Worm (Caenorhabditis elegans) whole organism, L4 larva: ENCODE data around the gene inpp-5K.

Experiments
- Y5F2A.4 ChIP-seq: fragments of 200-800 bp; sonication (Bioruptor generic); optimal IDR thresholded peaks from 2 replicates; lab custom pipeline; 2018; ENCODE audit warnings: mild to moderate bottlenecking, missing genetic modification characterization, missing compliant biosample characterization
- ZK546.5 ChIP-seq, 2 experiments: sonication (generic microtip); optimal IDR thresholded peaks; 2 replicates each; lab custom pipeline; 2017; ENCODE audit warnings: missing biosample characterization in 2 of 2, missing genetic modification characterization in 2 of 2
- attf-4 ChIP-seq: sonication (generic microtip); optimal IDR thresholded peaks from 3 replicates; lab custom pipeline; 2017; ENCODE audit warnings: missing biosample characterization, missing genetic modification characterization
- ceh-20 ChIP-seq: fragments of 200-800 bp; sonication (Bioruptor generic); IDR thresholded peaks from 2 replicates; pipeline ENCODE4 v1.3.6; 2022; ENCODE audit warnings: missing genetic modification reagents, missing genetic modification characterization, missing compliant biosample characterization
- cey-2 ChIP-seq: sonication (generic microtip); optimal IDR thresholded peaks from 3 replicates; lab custom pipeline; 2017; ENCODE audit warnings: missing genetic modification characterization, mild to moderate bottlenecking, missing compliant biosample characterization, antibody characterized with exemption, borderline replicate concordance; ENCODE audit not compliant: insufficient read depth
- daf-16 ChIP-seq, 3 experiments: sonication (generic microtip); optimal IDR thresholded peaks; 2 replicates each; lab custom pipeline; 2016 to 2017; ENCODE audit warnings: missing genetic modification characterization in 3 of 3, missing genetic modification reagents in 3 of 3, mild to moderate bottlenecking in 2 of 3, missing compliant biosample characterization in 2 of 3, missing biosample characterization in 1 of 3, moderate library complexity in 1 of 3
- dmd-6 ChIP-seq: fragments of 200-800 bp; sonication (Bioruptor generic); IDR thresholded peaks from 2 replicates; pipeline ENCODE4 v1.3.6; 2022; ENCODE audit warnings: missing genetic modification reagents, missing genetic modification characterization, missing compliant biosample characterization
- dpl-1 ChIP-seq: fragments of 150-350 bp; optimal IDR thresholded peaks from 2 replicates; lab custom pipeline; 2014; ENCODE audit warnings: missing biosample characterization, missing genetic modification reagents, missing genetic modification characterization
- dve-1 ChIP-seq: sonication (generic microtip); optimal IDR thresholded peaks from 2 replicates; lab custom pipeline; 2017; ENCODE audit warnings: antibody characterized with exemption, mild to moderate bottlenecking, missing genetic modification characterization, missing compliant biosample characterization; ENCODE audit not compliant: insufficient read depth
- egl-27 ChIP-seq: sonication (generic microtip); optimal IDR thresholded peaks from 3 replicates; lab custom pipeline; 2017; ENCODE audit warnings: missing biosample characterization, missing genetic modification reagents, missing genetic modification characterization
- hif-1 ChIP-seq, 2 experiments: sonication (generic microtip); optimal IDR thresholded peaks; 2 replicates each; lab custom pipeline; 2016 to 2017; ENCODE audit warnings: missing compliant biosample characterization in 2 of 2, missing genetic modification characterization in 2 of 2, missing genetic modification reagents in 2 of 2, missing genotype in 2 of 2, mild to moderate bottlenecking in 1 of 2
- hlh-11 ChIP-seq: fragments of 200-800 bp; sonication (Bioruptor generic); optimal IDR thresholded peaks from 2 replicates; lab custom pipeline; 2018; ENCODE audit warnings: mild to moderate bottlenecking, missing genetic modification characterization, missing compliant biosample characterization
- hlh-30 ChIP-seq: sonication (generic microtip); optimal IDR thresholded peaks from 2 replicates; lab custom pipeline; 2017; ENCODE audit warnings: antibody characterized with exemption, mild to moderate bottlenecking, missing genetic modification characterization, missing compliant biosample characterization; ENCODE audit not compliant: insufficient read depth
- jun-1 ChIP-seq: fragments of 150-350 bp; optimal IDR thresholded peaks from 2 replicates; lab custom pipeline; 2014; ENCODE audit warnings: missing biosample characterization, missing genetic modification reagents, missing genetic modification characterization
- lin-1 ChIP-seq: fragments of 200-800 bp; sonication (Bioruptor generic); IDR thresholded peaks from 2 replicates; pipeline ENCODE4 v1.3.6; 2022; ENCODE audit warnings: missing genetic modification reagents, missing genetic modification characterization, missing compliant biosample characterization
- lin-15B ChIP-seq: fragments of 150-350 bp; sonication (generic microtip); optimal IDR thresholded peaks from 3 replicates; lab custom pipeline; 2014; ENCODE audit warnings: missing biosample characterization, missing genetic modification characterization
- lin-39 ChIP-seq: fragments of 150-350 bp; optimal IDR thresholded peaks from 2 replicates; lab custom pipeline; 2014; ENCODE audit warnings: missing biosample characterization, missing genetic modification reagents, missing genetic modification characterization
- lsy-2 ChIP-seq, 2 experiments: fragments of 150-350 bp in 1 of 2; sonication (generic microtip) in 1 of 2; optimal IDR thresholded peaks; 2 replicates each; lab custom pipeline; 2014 to 2017; ENCODE audit warnings: missing biosample characterization in 2 of 2, missing genetic modification characterization in 2 of 2
- mdl-1 ChIP-seq, 2 experiments: fragments of 150-350 bp in 1 of 2; sonication (generic microtip) in 1 of 2; optimal IDR thresholded peaks; 2 replicates each; lab custom pipeline; 2014 to 2017; ENCODE audit warnings: missing biosample characterization in 2 of 2, missing genetic modification characterization in 2 of 2
- mep-1 ChIP-seq: fragments of 150-350 bp; sonication (generic microtip); optimal IDR thresholded peaks from 3 replicates; lab custom pipeline; 2014; ENCODE audit warnings: missing biosample characterization, missing genetic modification characterization
- mes-2 ChIP-seq: sonication (generic microtip); optimal IDR thresholded peaks from 2 replicates; lab custom pipeline; 2016; ENCODE audit warnings: missing genotype, mild to moderate bottlenecking, missing genetic modification characterization, missing compliant biosample characterization; ENCODE audit not compliant: poor library complexity, severe bottlenecking
- mxl-2 ChIP-seq: fragments of 200-800 bp; sonication (Bioruptor generic); conservative IDR thresholded peaks from 2 replicates; pipeline ENCODE4 v1.3.6; 2022; ENCODE audit warnings: missing genetic modification reagents, missing genetic modification characterization, missing compliant biosample characterization
- nhr-10 ChIP-seq: fragments of 150-350 bp; optimal IDR thresholded peaks from 2 replicates; lab custom pipeline; 2014; ENCODE audit warnings: missing biosample characterization, missing genetic modification characterization
- nhr-28 ChIP-seq: fragments of 150-350 bp; optimal IDR thresholded peaks from 2 replicates; lab custom pipeline; 2014; ENCODE audit warnings: missing biosample characterization, missing genetic modification characterization
- nhr-48 ChIP-seq: sonication (generic microtip); optimal IDR thresholded peaks from 2 replicates; lab custom pipeline; 2016; ENCODE audit warnings: mild to moderate bottlenecking, missing genetic modification characterization, missing compliant biosample characterization
- php-3 ChIP-seq: fragments of 200-800 bp; sonication (Bioruptor generic); IDR thresholded peaks from 2 replicates; pipeline ENCODE4 v1.3.6; 2022; ENCODE audit warnings: missing genetic modification reagents, missing genetic modification characterization, missing compliant biosample characterization
- pqm-1 ChIP-seq: sonication (generic microtip); optimal IDR thresholded peaks from 2 replicates; lab custom pipeline; 2017; ENCODE audit warnings: missing biosample characterization, missing genetic modification characterization
- saeg-2 ChIP-seq: fragments of 200-800 bp; sonication (Bioruptor generic); IDR thresholded peaks from 2 replicates; pipeline ENCODE4 v1.3.6; 2022; ENCODE audit warnings: missing genetic modification reagents, missing genetic modification characterization, missing compliant biosample characterization
- set-16 ChIP-seq: fragments of 200-800 bp; sonication (Bioruptor generic); IDR thresholded peaks from 2 replicates; pipeline ENCODE4 v1.3.6; 2022; ENCODE audit warnings: missing genetic modification reagents, missing genetic modification characterization, missing compliant biosample characterization
- spr-1 ChIP-seq: sonication (generic microtip); optimal IDR thresholded peaks from 2 replicates; lab custom pipeline; 2016; ENCODE audit warnings: mild to moderate bottlenecking, missing genetic modification characterization, missing compliant biosample characterization
- tag-97 ChIP-seq: fragments of 200-800 bp; sonication (Bioruptor generic); IDR thresholded peaks from 2 replicates; pipeline ENCODE4 v1.3.6; 2022; ENCODE audit warnings: missing genetic modification characterization, missing compliant biosample characterization
- unc-62 ChIP-seq, 3 experiments: fragments of 150-350 bp in 1 of 3; sonication (generic microtip); optimal IDR thresholded peaks in 2 of 3; peaks in 1 of 3; 1 replicate in 1 of 3; 2 replicates in 2 of 3; lab custom pipeline; 2014 to 2017; ENCODE audit warnings: missing biosample characterization in 3 of 3, missing genetic modification characterization in 3 of 3, missing genetic modification reagents in 3 of 3, missing genotype in 1 of 3
- zfp-2 ChIP-seq: sonication (generic microtip); optimal IDR thresholded peaks from 2 replicates; lab custom pipeline; 2016; ENCODE audit warnings: mild to moderate bottlenecking, missing genetic modification characterization, missing compliant biosample characterization
- ztf-7 ChIP-seq: fragments of 150-350 bp; optimal IDR thresholded peaks from 2 replicates; lab custom pipeline; 2014; ENCODE audit warnings: missing biosample characterization, missing genetic modification characterization

inpp-5K gene

ce11 chrIII:8158140-8158786 is 2.9 kb downstream of the inpp-5K start, which contains the start of gene atg-13 (continued):
- TF ChIP-seq set-16 (GFP tag; lab: Robert Waterston, UW) (no peak), mdl-1 (tag; optimal IDR thresholded peaks at IDR 0.05; lab: Kevin White, UChicago) (peak in 1 of 2 experiments; percentile 47), php-3 (GFP tag; lab: Robert Waterston, UW) (no peak), nhr-48 (tag; lab: Kevin White, UChicago) (no peak), mes-2 (tag; lab: Kevin White, UChicago) (peak; percentile 74), mxl-2 (GFP tag; lab: Robert Waterston, UW) (no peak), egl-27 (tag; lab: Kevin White, UChicago) (no peak), attf-4 (no peak), lin-1 (GFP tag; lab: Robert Waterston, UW) (no peak), dmd-6 (GFP tag; lab: Robert Waterston, UW) (0 out of 2 replicates have a peak, but pooled peaks have one; percentile 11), ceh-20 (GFP tag; lab: Robert Waterston, UW) (no peak), hif-1 (tag; optimal IDR thresholded peaks at IDR 0.05; lab: Kevin White, UChicago) (peak in 1 of 2 experiments; percentile 19), dpl-1 (GFP tag; lab: Kevin White, UChicago) (peak; percentile 9), ztf-7 (tag; lab: Kevin White, UChicago) (no peak), lin-39 (tag; lab: Kevin White, UChicago) (no peak), zfp-2 (tag; lab: Kevin White, UChicago) (no peak), ZK546.5 (tag; optimal IDR thresholded peaks at IDR 0.05; lab: Kevin White, UChicago) (no peak)
- TF ChIP-seq, all 104 proteins: peak for 15

DNA sequence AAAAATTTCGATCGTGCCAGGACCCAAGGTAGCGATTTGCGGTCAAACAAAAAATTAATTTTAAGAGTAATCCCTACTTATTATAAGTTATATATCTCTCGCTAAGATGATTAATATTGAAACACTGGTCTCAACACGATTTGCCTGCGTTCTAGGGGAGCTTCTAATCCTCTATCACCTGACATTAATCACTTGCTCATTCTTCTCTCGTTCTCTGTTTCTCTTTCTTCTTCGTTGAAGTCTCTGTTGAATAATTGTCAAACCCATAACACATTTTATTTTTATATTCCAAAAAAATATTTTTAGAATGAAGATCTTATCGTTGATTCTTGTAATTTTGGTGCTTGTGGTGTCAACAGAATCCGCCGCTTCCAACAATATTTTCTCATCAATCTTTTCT is 6.0 kb downstream of the inpp-5K start, which contains the start of gene D2007.1:
TSS of gene D2007.1 (plus strand) at position 301 of the 400 bp plus-strand sequence.
- TF ChIP-seq tag-97 (GFP tag; lab: Robert Waterston, UW) (no peak), lsy-2 (tag; optimal IDR thresholded peaks at IDR 0.05; lab: Kevin White, UChicago) (peak in 1 of 2 experiments; percentile 20), unc-62 (GFP tag; optimal IDR thresholded peaks at IDR 0.05 in 1 of 2; lab: Kevin White, UChicago) (peak in 1 of 2 experiments; percentile 42), unc-62 (tag; optimal IDR thresholded peaks at IDR 0.05; lab: Kevin White, UChicago) (no peak), mep-1 (tag; lab: Kevin White, UChicago) (peak; percentile 8), hlh-30 (tag; lab: Kevin White, UChicago) (peak; percentile 35)

- TF ChIP-seq dve-1 (tag; lab: Kevin White, UChicago) (peak; percentile 37), pqm-1 (tag; lab: Kevin White, UChicago) (peak; percentile 55), dmd-6 (GFP tag; lab: Robert Waterston, UW) (peak; percentile 11; the same call in 1 of the 2 replicates), lin-15B (tag; lab: Kevin White, UChicago) (no peak), Y5F2A.4 (GFP tag; lab: Kevin White, UChicago) (no peak), saeg-2 (GFP tag; lab: Robert Waterston, UW) (no peak), hlh-30 (tag; lab: Kevin White, UChicago) (peak; percentile 25), dpl-1 (GFP tag; lab: Kevin White, UChicago) (peak; percentile 22), spr-1 (tag; lab: Kevin White, UChicago) (no peak), nhr-28 (no peak), cey-2 (tag; lab: Kevin White, UChicago) (no peak), hlh-11 (tag; lab: Kevin White, UChicago) (peak; percentile 29), php-3 (GFP tag; lab: Robert Waterston, UW) (peak; percentile 88; the same call in 1 of the 2 replicates), nhr-10 (no peak), jun-1 (tag; lab: Kevin White, UChicago) (no peak), daf-16 (GFP tag; optimal IDR thresholded peaks at IDR 0.05; lab: Kevin White, UChicago) (no peak), daf-16 (tag; optimal IDR thresholded peaks at IDR 0.05; lab: Kevin White, UChicago) (peak; percentile 51)
Measured at ce11 chrIII:8154423-8154822, 6.7 kb downstream of the inpp-5K start.
